Worm (Caenorhabditis elegans) whole organism, L2 larva: Measurements from ENCODE around the gene erd-2.1.

ENCODE experiments used
- F13H6.1 ChIP-seq: sonication (generic microtip); optimal IDR thresholded peaks from 2 replicates; lab custom pipeline; 2016; ENCODE audit warnings: missing genetic modification characterization, missing compliant biosample characterization
- ZK546.5 ChIP-seq: sonication (generic microtip); optimal IDR thresholded peaks from 2 replicates; lab custom pipeline; 2017; ENCODE audit warnings: missing biosample characterization, missing genetic modification characterization
- ceh-16 ChIP-seq: fragments of 150-350 bp; optimal IDR thresholded peaks from 2 replicates; lab custom pipeline; 2014; ENCODE audit warnings: missing biosample characterization, missing genetic modification characterization
- crh-2 ChIP-seq: sonication (generic microtip); optimal IDR thresholded peaks from 2 replicates; lab custom pipeline; 2017; ENCODE audit warnings: missing biosample characterization, missing genetic modification characterization
- fos-1 ChIP-seq: fragments of 150-350 bp; optimal IDR thresholded peaks from 2 replicates; lab custom pipeline; 2014; ENCODE audit warnings: missing biosample characterization, missing genetic modification characterization
- lin-13 ChIP-seq: fragments of 150-350 bp; optimal IDR thresholded peaks from 2 replicates; lab custom pipeline; 2014; ENCODE audit warnings: missing biosample characterization, missing genetic modification reagents, missing genetic modification characterization
- nhr-25 ChIP-seq: fragments of 150-350 bp; sonication (generic microtip); optimal IDR thresholded peaks from 3 replicates; lab custom pipeline; 2014; ENCODE audit warnings: missing biosample characterization, missing genetic modification characterization
- ztf-1 ChIP-seq: fragments of 200-800 bp; sonication (Bioruptor generic); conservative IDR thresholded peaks from 2 replicates; pipeline ENCODE4 v1.3.6; 2022; ENCODE audit warnings: missing genetic modification characterization, missing compliant biosample characterization
- ztf-4 ChIP-seq: fragments of 150-350 bp; optimal IDR thresholded peaks from 2 replicates; lab custom pipeline; 2014; ENCODE audit warnings: missing biosample characterization, missing genetic modification characterization

- no peak for TF ChIP-seq nhr-25
- TF ChIP-seq fos-1, result no peak
- TF ChIP-seq ztf-1, result no peak
- no peak for TF ChIP-seq ztf-4 (tag; lab: Kevin White, UChicago)
- no peak for TF ChIP-seq ceh-16 (tag; lab: Kevin White, UChicago)
- no peak for TF ChIP-seq ZK546.5 (tag; lab: Kevin White, UChicago)
- TF ChIP-seq lin-13, result no peak
- no peak for TF ChIP-seq F13H6.1 (tag; lab: Kevin White, UChicago)
- no peak for TF ChIP-seq crh-2 (tag; lab: Kevin White, UChicago)
Measured at ce11 chrX:10172004-10172584, 13.5 kb upstream of the erd-2.1 start, which contains the start of gene C07A4.2.
